ENCODE assay signal across 1 fruit fly cellular context in the genomic region with DNA sequence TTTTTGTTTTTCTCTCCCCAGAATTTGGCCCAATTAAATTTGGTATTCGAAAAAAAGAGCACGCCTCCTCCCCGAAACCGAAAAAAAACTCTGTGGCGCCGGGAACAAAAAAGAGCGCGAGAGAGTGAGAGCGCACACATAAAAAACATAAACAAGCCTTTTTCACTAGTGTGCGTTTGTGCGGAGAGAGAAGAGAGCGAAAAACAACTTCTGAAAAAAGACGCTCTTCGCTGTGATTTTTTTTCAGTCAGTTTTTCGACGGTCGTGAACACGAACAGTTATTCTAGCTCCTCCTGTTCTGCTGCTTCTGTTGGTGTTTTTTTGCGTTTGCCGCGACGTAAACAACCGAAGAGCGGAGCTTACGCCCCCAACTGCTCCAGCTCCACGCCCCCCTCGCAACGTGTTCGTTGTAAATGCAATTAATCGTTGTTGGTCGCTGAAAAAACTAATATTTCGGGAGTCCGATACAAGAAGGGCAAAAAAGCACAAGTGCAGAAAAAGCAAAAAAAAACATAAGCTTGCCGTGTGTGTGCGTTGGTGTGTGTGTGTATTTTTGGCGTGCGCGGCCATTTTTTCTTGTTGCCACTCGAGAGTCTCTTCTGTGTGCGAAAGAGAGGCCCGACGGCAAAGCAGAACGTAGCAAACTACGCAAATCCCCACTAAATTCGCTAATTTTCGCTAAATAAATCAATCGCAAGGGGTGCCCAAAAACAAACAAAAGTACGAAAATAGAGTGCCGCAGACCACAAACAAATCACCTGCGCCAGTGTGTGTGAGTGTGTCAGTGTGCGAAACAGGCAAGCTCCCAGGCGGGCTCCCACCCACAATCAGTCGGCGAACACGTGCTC.
TF ChIP-seq lines count a peak whose summit lies in the region.

Gene sqz (plus strand): TSS at position 240 of the 848 bp plus-strand sequence.

TF ChIP-seq in whole organism, embryonic, 481 proteins besides CTCF, POLR2A, EP300 and RAD21 (continued from another document and continues in another):
- no peak for TF ChIP-seq gem (tag; optimal IDR thresholded peaks at IDR 0.05; lab: Kevin White, UChicago)
- TF ChIP-seq CG3838 (GFP tag; optimal IDR thresholded peaks at IDR 0.05; lab: Kevin White, UChicago), result peak; percentile 49
- TF ChIP-seq CG13287 (GFP tag; IDR thresholded peaks at IDR 0.05; lab: Robert Waterston, UW; ENCODE audit: partially characterized antibody), result peak; percentile 68
- no peak for TF ChIP-seq ab (GFP tag; optimal IDR thresholded peaks at IDR 0.05; lab: Kevin White, UChicago)
- TF ChIP-seq gcm2 (GFP tag; optimal IDR thresholded peaks at IDR 0.05; lab: Kevin White, UChicago), result no peak
- TF ChIP-seq disco-r (GFP tag; optimal IDR thresholded peaks at IDR 0.05; lab: Kevin White, UChicago), result no peak
- no peak for TF ChIP-seq CG7963 (GFP tag; IDR thresholded peaks at IDR 0.05; lab: Robert Waterston, UW; ENCODE audit: partially characterized antibody)
- TF ChIP-seq lmd (GFP tag; IDR thresholded peaks at IDR 0.05; lab: Robert Waterston, UW), result no peak
- no peak for TF ChIP-seq fd96Cb (tag; optimal IDR thresholded peaks at IDR 0.05; lab: Kevin White, UChicago)
- no peak for TF ChIP-seq az2 (GFP tag; optimal IDR thresholded peaks at IDR 0.05; lab: Kevin White, UChicago)
- no peak for TF ChIP-seq gt (GFP tag; IDR thresholded peaks at IDR 0.05; lab: Robert Waterston, UW)
- no peak for TF ChIP-seq tap (tag; optimal IDR thresholded peaks at IDR 0.05; lab: Kevin White, UChicago)
- TF ChIP-seq dimm (GFP tag; IDR thresholded peaks at IDR 0.05; lab: Robert Waterston, UW), result no peak
- TF ChIP-seq CG15601 (tag; optimal IDR thresholded peaks at IDR 0.05; lab: Kevin White, UChicago), result no peak
- TF ChIP-seq CG5953 (GFP tag; IDR thresholded peaks at IDR 0.05; lab: Robert Waterston, UW), result no peak
- TF ChIP-seq CG13424 (tag; optimal IDR thresholded peaks at IDR 0.05; lab: Kevin White, UChicago), result no peak
- peak; percentile 2 for TF ChIP-seq wek (GFP tag; optimal IDR thresholded peaks at IDR 0.05; lab: Kevin White, UChicago)
- TF ChIP-seq CG17359 (tag; optimal IDR thresholded peaks at IDR 0.05; lab: Kevin White, UChicago), result no peak
- TF ChIP-seq ranshi (GFP tag; IDR thresholded peaks at IDR 0.05; lab: Robert Waterston, UW), result peak; percentile 23; the same call in 1 of the 2 replicates
- TF ChIP-seq Myb (GFP tag; optimal IDR thresholded peaks at IDR 0.05; lab: Kevin White, UChicago), result no peak
- no peak for TF ChIP-seq CG14050 (GFP tag; IDR thresholded peaks at IDR 0.05; lab: Robert Waterston, UW)
- no peak for TF ChIP-seq Sry-β (GFP tag; optimal IDR thresholded peaks at IDR 0.05; lab: Kevin White, UChicago)
- peak; percentile 80 for TF ChIP-seq yki (optimal IDR thresholded peaks at IDR 0.05; lab: Kevin White, UChicago)
- TF ChIP-seq CG3995 (GFP tag; optimal IDR thresholded peaks at IDR 0.05; lab: Kevin White, UChicago), result peak; percentile 40
- TF ChIP-seq tup (GFP tag; optimal IDR thresholded peaks at IDR 0.05; lab: Kevin White, UChicago), result no peak
- no peak for TF ChIP-seq CG1603 (tag; optimal IDR thresholded peaks at IDR 0.05; lab: Kevin White, UChicago)
- no peak for TF ChIP-seq CG31365 (tag; optimal IDR thresholded peaks at IDR 0.05; lab: Kevin White, UChicago)
- TF ChIP-seq D19A (tag; optimal IDR thresholded peaks at IDR 0.05; lab: Kevin White, UChicago), result no peak
- TF ChIP-seq CG11093 (GFP tag; IDR thresholded peaks at IDR 0.05; lab: Robert Waterston, UW), result no peak
- no peak for TF ChIP-seq Ptx1 (GFP tag; IDR thresholded peaks at IDR 0.05; lab: Robert Waterston, UW)
- no peak; the same call in 2 of the 3 replicates for TF ChIP-seq sr (GFP tag; IDR thresholded peaks at IDR 0.05; lab: Robert Waterston, UW)
- no peak for TF ChIP-seq inv (GFP tag; IDR thresholded peaks at IDR 0.05; lab: Robert Waterston, UW; ENCODE audit: partially characterized antibody)
- TF ChIP-seq CG10321 (GFP tag; IDR thresholded peaks at IDR 0.05; lab: Robert Waterston, UW), result no peak
- no peak; the same call in 1 of the 2 replicates for TF ChIP-seq Nf-YA (GFP tag; IDR thresholded peaks at IDR 0.05; lab: Robert Waterston, UW)
- no peak for TF ChIP-seq CG7556 (GFP tag; optimal IDR thresholded peaks at IDR 0.05; lab: Kevin White, UChicago)
- no peak for TF ChIP-seq Hr39 (optimal IDR thresholded peaks at IDR 0.05; lab: Kevin White, UChicago)
- TF ChIP-seq CG4730 (GFP tag; IDR thresholded peaks at IDR 0.05; lab: Robert Waterston, UW), result no peak
- no peak for TF ChIP-seq insv (GFP tag; optimal IDR thresholded peaks at IDR 0.05; lab: Kevin White, UChicago)
- TF ChIP-seq Nf-YB (GFP tag; optimal IDR thresholded peaks at IDR 0.05; lab: Kevin White, UChicago), result peak; percentile 62
- peak; percentile 30; the same call in 1 of the 2 replicates for TF ChIP-seq stc (GFP tag; IDR thresholded peaks at IDR 0.05; lab: Robert Waterston, UW)
- no peak for TF ChIP-seq ssp (GFP tag; IDR thresholded peaks at IDR 0.05; lab: Robert Waterston, UW)
- no peak; the same call in 1 of the 2 replicates for TF ChIP-seq klu (GFP tag; IDR thresholded peaks at IDR 0.05; lab: Robert Waterston, UW)
- TF ChIP-seq CG12659 (GFP tag; optimal IDR thresholded peaks at IDR 0.05; lab: Kevin White, UChicago), result no peak
- no peak for TF ChIP-seq row (GFP tag; IDR thresholded peaks at IDR 0.05; lab: Robert Waterston, UW)
- TF ChIP-seq CG34422 (GFP tag; IDR thresholded peaks at IDR 0.05; lab: Robert Waterston, UW), result peak; percentile 62; the same call in 1 of the 3 replicates
- TF ChIP-seq Adf1 (GFP tag; IDR thresholded peaks at IDR 0.05; lab: Robert Waterston, UW), result peak; percentile 47; the same call in 1 of the 2 replicates
- no peak for TF ChIP-seq CG11696 (GFP tag; IDR thresholded peaks at IDR 0.05; lab: Robert Waterston, UW)
- no peak for TF ChIP-seq cad (GFP tag; optimal IDR thresholded peaks at IDR 0.05; lab: Kevin White, UChicago)
- TF ChIP-seq vnd (GFP tag; IDR thresholded peaks at IDR 0.05; lab: Robert Waterston, UW; ENCODE audit: partially characterized antibody), result no peak
- no peak for TF ChIP-seq CG6683 (GFP tag; optimal IDR thresholded peaks at IDR 0.05; lab: Kevin White, UChicago)
- TF ChIP-seq Chrac-16 (GFP tag; optimal IDR thresholded peaks at IDR 0.05; lab: Kevin White, UChicago), result no peak
- peak; percentile 78 for TF ChIP-seq Med (GFP tag; lab: Kevin White, UChicago)
- no peak for TF ChIP-seq en (GFP tag; optimal IDR thresholded peaks at IDR 0.05; lab: Kevin White, UChicago)
- TF ChIP-seq CkIIα-i1 (GFP tag; IDR thresholded peaks at IDR 0.05; lab: Robert Waterston, UW), result no peak
- no peak for TF ChIP-seq CG6175 (GFP tag; IDR thresholded peaks at IDR 0.05; lab: Robert Waterston, UW)
- no peak for TF ChIP-seq Dfd (GFP tag; optimal IDR thresholded peaks at IDR 0.05; lab: Kevin White, UChicago)
- TF ChIP-seq Lim3 (GFP tag; IDR thresholded peaks at IDR 0.05; lab: Robert Waterston, UW), result no peak
- peak; percentile 45; the same call in 1 of the 2 replicates for TF ChIP-seq hbn (GFP tag; IDR thresholded peaks at IDR 0.05; lab: Robert Waterston, UW; ENCODE audit: partially characterized antibody)
- no peak for TF ChIP-seq Stat92E (GFP tag; optimal IDR thresholded peaks at IDR 0.05; lab: Kevin White, UChicago)
- peak; percentile 51; the same call in 1 of the 2 replicates for TF ChIP-seq crol (GFP tag; IDR thresholded peaks at IDR 0.05; lab: Robert Waterston, UW)
- TF ChIP-seq Oli (tag; optimal IDR thresholded peaks at IDR 0.05; lab: Kevin White, UChicago), result no peak
- peak; percentile 94 for TF ChIP-seq nom (GFP tag; optimal IDR thresholded peaks at IDR 0.05; lab: Kevin White, UChicago)
- no peak for TF ChIP-seq gcm (GFP tag; optimal IDR thresholded peaks at IDR 0.05; lab: Kevin White, UChicago)
- no peak for TF ChIP-seq Optix (GFP tag; IDR thresholded peaks at IDR 0.05; lab: Robert Waterston, UW)
- TF ChIP-seq CG3726 (GFP tag; IDR thresholded peaks at IDR 0.05; lab: Robert Waterston, UW), result no peak
- TF ChIP-seq hth (optimal IDR thresholded peaks at IDR 0.05; lab: Kevin White, UChicago), result no peak
- TF ChIP-seq Sox100B (GFP tag; optimal IDR thresholded peaks at IDR 0.05; lab: Kevin White, UChicago), result no peak
- no peak for TF ChIP-seq CG8290 (GFP tag; optimal IDR thresholded peaks at IDR 0.05; lab: Kevin White, UChicago)
- peak in 1 of 2 experiments; percentile 22 for TF ChIP-seq CG8290 (tag; optimal IDR thresholded peaks at IDR 0.05; lab: Kevin White, UChicago)
- TF ChIP-seq sima (GFP tag; optimal IDR thresholded peaks at IDR 0.05; lab: Kevin White, UChicago), result no peak
- TF ChIP-seq p53 (GFP tag; optimal IDR thresholded peaks at IDR 0.05; lab: Kevin White, UChicago), result no peak
- TF ChIP-seq CG4854 (GFP tag; optimal IDR thresholded peaks at IDR 0.05; lab: Kevin White, UChicago), result no peak
- TF ChIP-seq D19B (GFP tag; optimal IDR thresholded peaks at IDR 0.05; lab: Kevin White, UChicago), result no peak
- no peak for TF ChIP-seq hkb (optimal IDR thresholded peaks at IDR 0.05; lab: Kevin White, UChicago)
- TF ChIP-seq hkb (GFP tag; IDR thresholded peaks at IDR 0.05; lab: Robert Waterston, UW), result no peak; the same call in 1 of the 2 replicates
- TF ChIP-seq CG14441 (GFP tag; IDR thresholded peaks at IDR 0.05; lab: Robert Waterston, UW), result no peak
- peak; percentile 33 for TF ChIP-seq CG2678 (tag; optimal IDR thresholded peaks at IDR 0.05; lab: Kevin White, UChicago)
- no peak for TF ChIP-seq al (GFP tag; IDR thresholded peaks at IDR 0.05; lab: Robert Waterston, UW)
- peak; percentile 50 for TF ChIP-seq psq (GFP tag; optimal IDR thresholded peaks at IDR 0.05; lab: Kevin White, UChicago)
- no peak for TF ChIP-seq pb (GFP tag; optimal IDR thresholded peaks at IDR 0.05; lab: Kevin White, UChicago)
- no peak for TF ChIP-seq wor (GFP tag; IDR thresholded peaks at IDR 0.05; lab: Robert Waterston, UW)
- no peak for TF ChIP-seq pnt (GFP tag; optimal IDR thresholded peaks at IDR 0.05; lab: Kevin White, UChicago)
- TF ChIP-seq CG32772 (GFP tag; IDR thresholded peaks at IDR 0.05; lab: Robert Waterston, UW), result peak; percentile 64
- TF ChIP-seq Mad (GFP tag; optimal IDR thresholded peaks at IDR 0.05; lab: Kevin White, UChicago), result no peak
- no peak for TF ChIP-seq CG7839 (tag; optimal IDR thresholded peaks at IDR 0.05; lab: Kevin White, UChicago)
- no peak for TF ChIP-seq sug (tag; optimal IDR thresholded peaks at IDR 0.05; lab: Kevin White, UChicago)
- TF ChIP-seq MESR4 (GFP tag; optimal IDR thresholded peaks at IDR 0.05; lab: Kevin White, UChicago), result no peak
- no peak for TF ChIP-seq CG1647 (GFP tag; optimal IDR thresholded peaks at IDR 0.05; lab: Kevin White, UChicago)
- TF ChIP-seq CG9932 (GFP tag; IDR thresholded peaks at IDR 0.05; lab: Robert Waterston, UW), result no peak
- no peak for TF ChIP-seq CG14710 (tag; optimal IDR thresholded peaks at IDR 0.05; lab: Kevin White, UChicago)
- no peak for TF ChIP-seq CG3847 (GFP tag; IDR thresholded peaks at IDR 0.05; lab: Robert Waterston, UW)
- no peak for TF ChIP-seq CG15269 (tag; optimal IDR thresholded peaks at IDR 0.05; lab: Kevin White, UChicago)
- TF ChIP-seq CG2129 (GFP tag; IDR thresholded peaks at IDR 0.05; lab: Robert Waterston, UW; ENCODE audit: partially characterized antibody), result peak; percentile 29; the same call in 1 of the 2 replicates
- TF ChIP-seq Dref (GFP tag; IDR thresholded peaks at IDR 0.05; lab: Robert Waterston, UW), result no peak
- TF ChIP-seq CG10462 (GFP tag; optimal IDR thresholded peaks at IDR 0.05; lab: Kevin White, UChicago), result no peak
- TF ChIP-seq CG2875 (GFP tag; optimal IDR thresholded peaks at IDR 0.05; lab: Kevin White, UChicago), result no peak
- TF ChIP-seq vfl (GFP tag; optimal IDR thresholded peaks at IDR 0.05; lab: Kevin White, UChicago), result no peak
- no peak for TF ChIP-seq pum (GFP tag; optimal IDR thresholded peaks at IDR 0.05; lab: Kevin White, UChicago)
- no peak for TF ChIP-seq Ravus (GFP tag; IDR thresholded peaks at IDR 0.05; lab: Robert Waterston, UW)
- TF ChIP-seq CG5245 (GFP tag; optimal IDR thresholded peaks at IDR 0.05; lab: Kevin White, UChicago), result no peak
- no peak for TF ChIP-seq CG9817 (tag; optimal IDR thresholded peaks at IDR 0.05; lab: Kevin White, UChicago)
- peak; percentile 28 for TF ChIP-seq CrebB (tag; optimal IDR thresholded peaks at IDR 0.05; lab: Kevin White, UChicago)
- TF ChIP-seq ems (GFP tag; optimal IDR thresholded peaks at IDR 0.05; lab: Kevin White, UChicago), result no peak
- peak; percentile 59 for TF ChIP-seq CG12769 (tag; optimal IDR thresholded peaks at IDR 0.05; lab: Kevin White, UChicago)
- TF ChIP-seq eve (GFP tag; optimal IDR thresholded peaks at IDR 0.05; lab: Kevin White, UChicago), result no peak
- no peak for TF ChIP-seq twi (tag; optimal IDR thresholded peaks at IDR 0.05; lab: Kevin White, UChicago)
- TF ChIP-seq salm (tag; optimal IDR thresholded peaks at IDR 0.05; lab: Kevin White, UChicago), result no peak
- TF ChIP-seq CHES-1-like (GFP tag; optimal IDR thresholded peaks at IDR 0.05; lab: Kevin White, UChicago), result no peak
- TF ChIP-seq Camta (GFP tag; optimal IDR thresholded peaks at IDR 0.05; lab: Kevin White, UChicago), result no peak
- no peak for TF ChIP-seq Dip3 (GFP tag; optimal IDR thresholded peaks at IDR 0.05; lab: Kevin White, UChicago)
- peak; percentile 12 for TF ChIP-seq CG13775 (GFP tag; optimal IDR thresholded peaks at IDR 0.05; lab: Kevin White, UChicago)
- TF ChIP-seq CG10209 (GFP tag; optimal IDR thresholded peaks at IDR 0.05; lab: Kevin White, UChicago), result no peak
- no peak for TF ChIP-seq fd64A (GFP tag; optimal IDR thresholded peaks at IDR 0.05; lab: Kevin White, UChicago)
- peak; percentile 4 for TF ChIP-seq CG2712 (tag; optimal IDR thresholded peaks at IDR 0.05; lab: Kevin White, UChicago)
- no peak for TF ChIP-seq Lhr (GFP tag; optimal IDR thresholded peaks at IDR 0.05; lab: Kevin White, UChicago)
- TF ChIP-seq ewg (GFP tag; optimal IDR thresholded peaks at IDR 0.05; lab: Kevin White, UChicago), result peak; percentile 49
- TF ChIP-seq HLHmδ (GFP tag; optimal IDR thresholded peaks at IDR 0.05; lab: Kevin White, UChicago), result no peak
- no peak for TF ChIP-seq crc (GFP tag; optimal IDR thresholded peaks at IDR 0.05; lab: Kevin White, UChicago)
- TF ChIP-seq CG8478 (optimal IDR thresholded peaks at IDR 0.05; lab: Kevin White, UChicago), result no peak
- no peak for TF ChIP-seq Side (GFP tag; optimal IDR thresholded peaks at IDR 0.05; lab: Kevin White, UChicago)
- TF ChIP-seq HLH4C (GFP tag; IDR thresholded peaks at IDR 0.05; lab: Robert Waterston, UW; ENCODE audit: partially characterized antibody), result no peak; the same call in 2 of the 3 replicates
- TF ChIP-seq org-1 (GFP tag; optimal IDR thresholded peaks at IDR 0.05; lab: Kevin White, UChicago), result no peak
- TF ChIP-seq CG10979 (tag; optimal IDR thresholded peaks at IDR 0.05; lab: Kevin White, UChicago), result no peak
- no peak for TF ChIP-seq Atf-2 (GFP tag; optimal IDR thresholded peaks at IDR 0.05; lab: Kevin White, UChicago)
- TF ChIP-seq Kr (GFP tag; optimal IDR thresholded peaks at IDR 0.05; lab: Kevin White, UChicago), result no peak
- TF ChIP-seq Dek (tag; optimal IDR thresholded peaks at IDR 0.05; lab: Kevin White, UChicago), result no peak
